Worm (Caenorhabditis elegans): ENCODE results near the gene C24A3.2.
A peak's percentile ranks its signal among the peaks of the same experiment; 100 is the strongest.

Gene C24A3.2

ce11 chrX:8986452-8986851 is 10.8 kb upstream of the C24A3.2 start (continued):
- no peak for TF ChIP-seq ceh-22 (tag; optimal IDR thresholded peaks at IDR 0.05)
- no peak for TF ChIP-seq ttx-3 (tag; optimal IDR thresholded peaks at IDR 0.05)

- TF ChIP-seq tbx-7 (tag; optimal IDR thresholded peaks at IDR 0.05) (no peak), lim-6 (tag; optimal IDR thresholded peaks at IDR 0.05) (no peak), unc-3 (GFP tag; conservative IDR thresholded peaks at IDR 0.05) (no peak), unc-3 (tag; optimal IDR thresholded peaks at IDR 0.05) (no peak), pha-2 (tag; optimal IDR thresholded peaks at IDR 0.05) (no peak)
Observed at ce11 chrX:8987828-8988227, 9.5 kb upstream of the C24A3.2 start, which contains the start of gene twk-18. Gene twk-18, plus strand, starts transcription at chrX:8988128.

ce11 chrX:8991856-8992456 is 5.3 kb upstream of the C24A3.2 start, which contains the start of gene C24A3.4:
Gene C24A3.4, plus strand, starts transcription at chrX:8992406.
- TF ChIP-seq elt-2 (tag; optimal IDR thresholded peaks at IDR 0.05) (peak; percentile 14), madf-2 (tag; optimal IDR thresholded peaks at IDR 0.05) (no peak)

ce11 chrX:8995527-8995946 is 1.8 kb upstream of the C24A3.2 start:
- TF ChIP-seq ceh-6 (GFP tag; optimal IDR thresholded peaks at IDR 0.05), result no peak
- no peak for TF ChIP-seq hlh-8 (tag; optimal IDR thresholded peaks at IDR 0.05)
- peak; percentile 78 for TF ChIP-seq ceh-48 (tag; optimal IDR thresholded peaks at IDR 0.05)
- peak; percentile 30 for TF ChIP-seq ceh-34 (tag; optimal IDR thresholded peaks at IDR 0.05)
- peak; percentile 3 for TF ChIP-seq madf-2 (tag; optimal IDR thresholded peaks at IDR 0.05)
- TF ChIP-seq ceh-24 (tag; optimal IDR thresholded peaks at IDR 0.05), result no peak
- no peak for TF ChIP-seq pqm-1 (tag; optimal IDR thresholded peaks at IDR 0.05)
- TF ChIP-seq ceh-18 (tag; optimal IDR thresholded peaks at IDR 0.05), result peak; percentile 88
- peak; percentile 45 for TF ChIP-seq syd-9 (tag; optimal IDR thresholded peaks at IDR 0.05)
- no peak for TF ChIP-seq elt-4 (tag; optimal IDR thresholded peaks at IDR 0.05)
- TF ChIP-seq ceh-19 (GFP tag; optimal IDR thresholded peaks at IDR 0.05), result peak; percentile 60
- TF ChIP-seq eyg-1 (tag; optimal IDR thresholded peaks at IDR 0.05), result no peak
- TF ChIP-seq tbx-2 (tag; optimal IDR thresholded peaks at IDR 0.05), result peak; percentile 74
- no peak for TF ChIP-seq pag-3 (tag; optimal IDR thresholded peaks at IDR 0.05; ENCODE audit: borderline replicate concordance)
- TF ChIP-seq F13H6.1 (tag; optimal IDR thresholded peaks at IDR 0.05), result no peak
- peak; percentile 40 for TF ChIP-seq sox-4 (tag; optimal IDR thresholded peaks at IDR 0.05)
- peak; percentile 31 for TF ChIP-seq ceh-14 (tag; optimal IDR thresholded peaks at IDR 0.05)
- TF ChIP-seq pat-9 (tag; optimal IDR thresholded peaks at IDR 0.05), result no peak
- peak; percentile 56 for TF ChIP-seq unc-42 (tag; optimal IDR thresholded peaks at IDR 0.05)
- no peak for TF ChIP-seq C08G9.2 (tag; optimal IDR thresholded peaks at IDR 0.05)
- no peak for TF ChIP-seq C38D4.7 (GFP tag; optimal IDR thresholded peaks at IDR 0.05)
- TF ChIP-seq sdc-2 (tag; optimal IDR thresholded peaks at IDR 0.05), result peak; percentile 37
- TF ChIP-seq gmeb-2 (tag; optimal IDR thresholded peaks at IDR 0.05), result no peak
- peak; percentile 28 for TF ChIP-seq rnt-1 (tag; optimal IDR thresholded peaks at IDR 0.05)
- no peak for TF ChIP-seq hlh-6 (tag; optimal IDR thresholded peaks at IDR 0.05)
- peak; percentile 28 for TF ChIP-seq nfya-1 (tag; optimal IDR thresholded peaks at IDR 0.05)
- no peak for TF ChIP-seq lin-11 (tag; optimal IDR thresholded peaks at IDR 0.05)
- TF ChIP-seq Y22D7AL.16 (tag; optimal IDR thresholded peaks at IDR 0.05), result peak; percentile 8
- TF ChIP-seq ttx-3 (tag; optimal IDR thresholded peaks at IDR 0.05), result no peak
- TF ChIP-seq ceh-45 (GFP tag; IDR thresholded peaks at IDR 0.05), result 0 out of 2 replicates have a peak, but pooled peaks have one; percentile 38
- TF ChIP-seq zip-5 (tag; optimal IDR thresholded peaks at IDR 0.05), result no peak
- TF ChIP-seq ceh-31 (tag; optimal IDR thresholded peaks at IDR 0.05), result peak; percentile 79
- no peak for TF ChIP-seq T23F11.4 (GFP tag; optimal IDR thresholded peaks at IDR 0.05)
- TF ChIP-seq fkh-6 (tag; optimal IDR thresholded peaks at IDR 0.05), result no peak
- no peak for TF ChIP-seq K02D7.2 (tag; optimal IDR thresholded peaks at IDR 0.05)
- peak; percentile 4 for TF ChIP-seq ref-2 (tag; optimal IDR thresholded peaks at IDR 0.05)
- no peak for TF ChIP-seq pha-4 (tag; optimal IDR thresholded peaks at IDR 0.05)
- peak; percentile 11 for TF ChIP-seq unc-55 (GFP tag; optimal IDR thresholded peaks at IDR 0.05)
- no peak; the same call in 1 of the 2 replicates for TF ChIP-seq unc-3 (GFP tag; conservative IDR thresholded peaks at IDR 0.05)
- peak; percentile 25 for TF ChIP-seq unc-3 (tag; optimal IDR thresholded peaks at IDR 0.05)
- peak; percentile 13 for TF ChIP-seq che-1 (tag; optimal IDR thresholded peaks at IDR 0.05)

Data from whole organism, late embryonic.